Fruit fly (Drosophila melanogaster): ENCODE measurements around the gene AnxB10.

The AnxB10 gene

dm6 chrX:20159679-20160140, 13.6 kb downstream of the AnxB10 start, which contains the start of gene Rab35 (continued):
- TF ChIP-seq CG3995 (GFP tag; optimal IDR thresholded peaks at IDR 0.05) (peak; percentile 24), slbo (GFP tag; IDR thresholded peaks at IDR 0.05) (peak; percentile 9; the same call in 1 of the 2 replicates), CG14014 (GFP tag; IDR thresholded peaks at IDR 0.05) (no peak), wor (GFP tag; IDR thresholded peaks at IDR 0.05) (no peak), CG11504 (tag; optimal IDR thresholded peaks at IDR 0.05) (peak; percentile 27), CG10462 (GFP tag; optimal IDR thresholded peaks at IDR 0.05) (no peak), CG4404 (GFP tag; IDR thresholded peaks at IDR 0.05) (no peak), CG31441 (GFP tag; IDR thresholded peaks at IDR 0.05) (peak; percentile 14; the same call in 1 of the 2 replicates), vfl (GFP tag; optimal IDR thresholded peaks at IDR 0.05) (no peak), Stat92E (GFP tag; optimal IDR thresholded peaks at IDR 0.05) (peak in 1 of 3 experiments; percentile 16), CG14965 (GFP tag; optimal IDR thresholded peaks at IDR 0.05; ENCODE audit: borderline replicate concordance) (no peak), CG17328 (GFP tag; IDR thresholded peaks at IDR 0.05) (no peak), Hand (GFP tag; optimal IDR thresholded peaks at IDR 0.05) (no peak), Atf6 (GFP tag; IDR thresholded peaks at IDR 0.05) (no peak), CG1647 (GFP tag; optimal IDR thresholded peaks at IDR 0.05) (no peak), MBD-R2 (GFP tag; IDR thresholded peaks at IDR 0.05) (no peak), CG15514 (GFP tag; optimal IDR thresholded peaks at IDR 0.05) (peak; percentile 40), CG31388 (GFP tag; optimal IDR thresholded peaks at IDR 0.05) (no peak), CG12942 (GFP tag; optimal IDR thresholded peaks at IDR 0.05) (no peak), zfh2 (GFP tag; optimal IDR thresholded peaks at IDR 0.05) (peak; percentile 17), knrl (GFP tag; IDR thresholded peaks at IDR 0.05; ENCODE audit: partially characterized antibody) (peak; percentile 96), CG17612 (GFP tag; IDR thresholded peaks at IDR 0.05) (no peak), sim (GFP tag; IDR thresholded peaks at IDR 0.05) (no peak), CG10431 (GFP tag; optimal IDR thresholded peaks at IDR 0.05) (no peak), CG8478 (optimal IDR thresholded peaks at IDR 0.05) (no peak), CG7839 (tag; optimal IDR thresholded peaks at IDR 0.05) (peak; percentile 7), CG4820 (GFP tag; optimal IDR thresholded peaks at IDR 0.05) (peak; percentile 11), CG9876 (GFP tag; optimal IDR thresholded peaks at IDR 0.05) (no peak), MESR4 (GFP tag; optimal IDR thresholded peaks at IDR 0.05) (peak; percentile 82), unpg (GFP tag; optimal IDR thresholded peaks at IDR 0.05) (peak; percentile 13), CG13894 (tag; optimal IDR thresholded peaks at IDR 0.05) (no peak), CG8924 (tag; optimal IDR thresholded peaks at IDR 0.05) (no peak), zf30C (GFP tag; optimal IDR thresholded peaks at IDR 0.05) (no peak), abd-A (tag; optimal IDR thresholded peaks at IDR 0.05) (no peak), CG32767 (GFP tag; IDR thresholded peaks at IDR 0.05) (no peak), CG34224 (GFP tag; IDR thresholded peaks at IDR 0.05; ENCODE audit: partially characterized antibody) (peak; percentile 92), CG2129 (GFP tag; IDR thresholded peaks at IDR 0.05; ENCODE audit: partially characterized antibody) (peak; percentile 94), CG13775 (GFP tag; optimal IDR thresholded peaks at IDR 0.05) (no peak), sisA (GFP tag; IDR thresholded peaks at IDR 0.05) (no peak), kah (GFP tag; optimal IDR thresholded peaks at IDR 0.05) (no peak), CG17385 (GFP tag; optimal IDR thresholded peaks at IDR 0.05) (no peak), CG5245 (GFP tag; optimal IDR thresholded peaks at IDR 0.05) (no peak), CG6254 (GFP tag; optimal IDR thresholded peaks at IDR 0.05) (no peak), ind (GFP tag; optimal IDR thresholded peaks at IDR 0.05) (peak; percentile 21), pnt (GFP tag; optimal IDR thresholded peaks at IDR 0.05) (no peak), CG10959 (GFP tag; IDR thresholded peaks at IDR 0.05) (no peak), Hey (tag; optimal IDR thresholded peaks at IDR 0.05) (no peak), Trl (optimal IDR thresholded peaks at IDR 0.05) (no peak), Trl (GFP tag; optimal IDR thresholded peaks at IDR 0.05) (no peak), CG34376 (GFP tag; optimal IDR thresholded peaks at IDR 0.05) (no peak), mld (GFP tag; IDR thresholded peaks at IDR 0.05; ENCODE audit: partially characterized antibody) (peak; percentile 74; the same call in 2 of the 3 replicates)

Data from whole organism, embryonic.